Fruit fly (Drosophila melanogaster) ovary, adult (tissue): ENCODE data around the gene AGO2.

Experiments
- CG17801 ChIP-seq: fragments of 200-800 bp; optimal IDR thresholded peaks from 2 replicates; lab custom pipeline; 2019; ENCODE audit warnings: missing biosample characterization, mild to moderate bottlenecking, missing genetic modification characterization, moderate library complexity; ENCODE audit not compliant: partially characterized antibody

AGO2 gene

DNA sequence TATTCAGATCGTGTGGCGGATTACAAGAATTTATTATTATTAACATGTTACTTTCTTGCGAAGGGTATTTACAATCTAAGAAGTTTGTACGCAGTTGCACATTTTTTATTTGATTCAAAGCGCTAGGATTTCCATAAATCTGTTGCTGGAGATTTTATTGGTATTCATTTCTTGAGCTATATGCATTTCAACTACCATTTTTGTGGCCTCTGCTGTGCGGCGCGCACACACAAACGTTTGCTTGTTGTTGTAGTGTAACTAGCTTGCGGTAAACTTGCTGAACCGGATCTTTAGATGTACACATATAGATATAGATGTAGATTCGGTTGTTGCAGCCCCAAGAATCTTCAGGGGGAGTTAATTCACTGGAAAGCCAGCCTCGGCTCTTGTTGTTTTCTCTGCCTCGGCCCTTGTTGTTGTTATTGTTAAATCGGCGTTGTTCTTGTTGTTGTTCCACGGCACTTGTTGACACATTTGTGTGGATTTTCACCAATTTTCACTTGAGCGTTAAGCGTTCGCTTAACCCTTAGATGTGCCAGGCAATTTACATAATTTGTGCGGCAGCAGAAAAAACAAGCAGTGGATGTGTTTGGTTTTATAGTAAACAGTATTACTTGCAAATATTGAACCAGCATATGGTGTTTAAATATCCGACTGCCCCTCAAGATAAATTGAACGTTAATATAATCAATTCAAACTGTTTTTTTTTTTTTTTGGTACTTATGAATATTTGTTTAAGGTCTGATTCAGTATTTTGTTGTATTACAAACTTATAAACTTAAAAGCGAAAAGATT, 37.1 kb downstream of the AGO2 start:
- no peak for TF ChIP-seq CG17801

DNA sequence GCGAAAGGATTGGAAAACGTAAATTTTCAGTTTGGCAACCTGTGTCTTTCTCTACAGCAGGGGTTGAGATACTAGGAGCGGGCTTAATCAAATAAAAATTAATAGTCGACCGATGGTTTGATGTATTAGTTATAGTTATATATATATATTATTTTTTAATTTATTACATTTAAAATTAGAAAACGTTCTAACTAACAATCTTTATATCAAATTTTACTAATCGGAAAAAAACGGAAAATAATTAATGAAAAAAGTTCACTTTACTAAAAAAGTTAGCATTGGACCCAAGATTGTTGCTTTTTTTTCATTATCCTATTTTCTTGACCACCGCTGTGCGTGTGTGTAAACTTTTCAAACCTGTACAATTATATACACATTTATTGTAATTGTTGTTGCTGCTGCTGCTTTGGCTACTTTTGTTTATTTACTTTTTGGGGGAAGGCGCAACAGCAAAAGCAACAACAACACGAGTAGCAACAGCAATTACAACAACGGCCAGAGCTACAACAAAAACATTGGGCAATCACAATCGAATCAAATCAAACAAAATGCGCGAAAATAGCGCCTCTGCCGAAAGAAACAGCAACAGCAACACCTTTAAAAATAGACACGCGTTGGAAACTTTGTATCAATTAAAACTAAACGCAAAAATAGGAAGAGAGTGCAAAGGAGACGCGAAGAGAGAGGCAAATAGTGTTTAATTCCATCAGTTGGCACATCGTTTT, 38.8 kb downstream of the AGO2 start:
- no peak for TF ChIP-seq CG17801

DNA sequence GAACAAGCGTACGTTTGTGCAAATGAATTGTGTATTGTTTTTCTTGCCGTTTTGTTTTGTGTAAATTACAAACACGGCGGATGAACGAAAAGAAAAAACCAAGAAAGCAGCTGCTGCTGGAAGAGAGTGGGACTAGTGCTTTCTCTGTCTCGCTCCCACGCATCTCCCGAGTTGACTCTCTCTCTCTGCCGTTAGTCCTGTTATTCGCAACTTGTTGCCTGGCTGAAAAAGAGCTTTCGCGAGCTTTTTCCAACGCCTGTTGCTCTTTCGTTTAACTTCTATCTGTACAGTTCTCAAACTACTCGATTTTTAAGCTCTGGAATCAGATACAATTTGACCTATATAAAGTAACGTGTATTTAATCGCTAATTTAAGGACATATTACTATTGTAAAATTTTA, 39.5 kb downstream of the AGO2 start:
- no peak for TF ChIP-seq CG17801

DNA sequence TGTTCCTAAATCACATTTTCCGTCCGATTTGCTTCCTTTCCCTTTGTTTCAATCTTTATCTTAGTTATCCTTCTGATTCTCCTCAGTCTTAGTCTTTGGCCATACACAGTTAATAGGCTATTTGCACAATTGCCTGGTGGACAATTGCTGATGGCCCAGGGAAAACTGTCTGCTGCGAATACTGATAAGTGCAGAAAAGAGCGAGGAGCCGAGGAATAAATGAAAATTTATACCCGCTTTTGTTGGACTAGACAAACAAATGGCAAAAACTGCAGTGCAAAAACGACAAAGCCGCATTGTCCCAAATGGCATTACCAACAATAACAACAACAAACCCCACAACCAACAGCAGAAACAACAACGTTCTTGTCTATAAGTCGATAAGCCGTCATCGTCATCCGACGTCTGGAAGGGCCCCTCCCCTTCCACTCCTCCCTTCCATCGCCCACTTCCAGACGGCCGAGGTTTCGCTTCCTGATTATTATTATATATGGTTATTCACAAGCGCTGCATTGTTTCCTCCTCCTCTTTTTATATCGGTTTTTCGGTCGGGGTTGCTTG, 40.3 kb downstream of the AGO2 start:
- TF ChIP-seq CG17801: no peak

DNA sequence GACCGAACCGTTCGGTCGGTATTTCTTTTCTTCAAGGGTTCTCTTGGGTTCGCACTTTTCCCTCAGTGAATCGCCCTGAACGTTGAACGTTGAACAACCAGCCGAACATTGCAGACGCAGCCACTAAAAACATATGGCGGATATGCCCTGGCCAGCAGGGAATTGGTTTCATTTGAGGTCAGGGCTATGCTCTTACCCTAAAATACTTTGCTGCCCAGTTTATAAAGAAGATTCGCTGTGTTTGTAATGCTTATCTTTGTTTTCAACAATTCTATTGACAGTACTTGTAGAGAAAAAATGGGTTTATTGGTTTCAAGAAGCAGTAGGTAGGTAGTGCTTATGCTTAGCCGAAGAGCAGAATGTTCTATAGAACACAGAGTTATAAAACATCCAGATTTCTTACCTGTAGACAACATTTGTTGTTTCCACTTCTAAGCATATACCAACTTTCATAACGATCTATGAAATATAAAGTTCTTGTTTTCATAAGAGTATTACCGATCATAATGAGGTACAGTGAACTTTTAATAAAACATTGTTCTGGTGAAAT, 41.3 kb downstream of the AGO2 start:
- no peak for TF ChIP-seq CG17801

DNA sequence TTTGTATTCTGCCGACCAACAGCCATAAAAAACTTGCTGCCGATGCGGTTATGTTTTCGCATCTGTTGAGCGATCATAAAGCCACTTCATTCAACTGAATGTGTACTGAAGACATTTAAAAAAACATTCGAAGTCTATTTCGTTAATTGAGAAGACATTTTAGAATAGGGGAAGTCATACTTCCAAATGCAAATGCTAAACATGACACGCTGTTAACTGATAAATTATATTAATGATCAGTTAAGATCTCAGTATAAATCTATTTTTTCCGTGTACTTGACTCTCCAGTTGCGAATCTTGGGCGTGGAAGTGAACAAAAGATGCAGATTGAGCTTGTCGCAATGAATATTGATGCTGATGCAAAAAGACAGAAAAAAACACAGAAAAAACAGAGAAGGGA, 42.1 kb downstream of the AGO2 start:
- TF ChIP-seq CG17801: no peak

DNA sequence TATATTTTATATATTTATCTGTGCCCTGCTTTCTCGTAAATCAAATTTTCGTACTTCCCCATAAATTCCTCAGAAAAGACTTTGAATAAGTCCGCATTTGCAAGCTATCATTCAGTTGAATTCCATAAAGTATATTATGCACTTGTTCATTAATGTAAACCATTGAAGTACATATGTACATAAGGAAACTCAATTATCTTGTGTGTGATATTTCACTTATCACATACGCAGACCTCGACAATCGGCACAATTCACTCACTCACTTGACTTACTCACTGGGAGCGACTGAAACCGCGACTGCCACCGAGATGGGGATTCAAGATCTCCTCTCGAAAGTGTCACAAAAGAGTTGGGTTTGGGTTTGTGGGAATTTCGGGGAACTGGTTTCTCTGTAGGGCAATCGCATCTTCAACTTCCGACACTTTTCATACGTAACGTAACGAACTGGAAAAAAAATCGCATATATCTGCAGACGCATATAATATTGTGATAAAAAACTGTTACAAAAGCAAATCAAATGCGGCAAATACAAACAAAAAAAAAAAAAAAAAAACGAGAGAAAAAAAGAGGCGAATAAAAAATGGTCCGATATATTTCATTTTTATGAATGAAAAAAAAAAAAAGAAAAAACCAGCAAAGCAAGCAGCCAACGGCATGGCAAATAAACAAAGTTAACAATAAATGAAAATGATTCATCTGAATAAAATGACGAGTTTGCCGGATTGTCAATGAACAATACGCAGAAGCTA, 43.3 kb downstream of the AGO2 start:
- TF ChIP-seq CG17801: no peak

DNA sequence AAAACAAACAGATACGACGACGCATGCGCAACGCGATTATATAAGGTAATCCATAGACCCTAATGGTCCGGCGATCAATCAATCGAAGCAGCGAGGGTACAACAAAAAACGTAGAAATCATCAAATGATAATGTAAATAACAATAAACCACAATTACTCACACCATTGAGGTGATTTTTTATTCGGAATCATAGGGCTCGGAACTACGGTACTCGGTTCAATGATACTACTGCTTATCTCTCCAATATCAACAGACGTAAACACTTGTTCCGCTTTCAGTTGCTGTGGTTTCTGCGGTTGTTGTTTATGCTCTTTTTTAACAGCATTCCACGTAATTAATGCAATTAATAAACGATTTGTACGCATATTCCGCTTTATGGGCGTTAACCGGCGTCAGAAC, 44.0 kb downstream of the AGO2 start:
- no peak for TF ChIP-seq CG17801

DNA sequence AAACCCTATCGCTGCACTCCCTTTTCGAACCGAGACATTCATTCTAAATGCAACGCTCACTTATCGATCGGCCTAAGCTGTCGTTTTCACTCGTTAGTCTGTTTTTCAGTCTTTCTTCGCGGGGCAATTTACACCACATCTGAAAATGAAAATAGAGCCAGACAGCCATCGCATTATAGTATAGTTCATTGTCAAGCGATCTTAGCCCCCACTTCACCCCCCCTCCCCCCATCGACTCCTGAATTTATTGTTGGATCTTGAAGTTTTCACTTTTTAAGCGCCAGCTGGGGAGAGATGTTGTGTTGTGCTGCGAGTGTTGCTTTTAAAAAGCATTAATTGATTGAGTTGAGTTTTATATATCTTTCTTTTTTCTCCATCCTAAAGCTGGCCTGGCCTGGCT, 45.3 kb downstream of the AGO2 start:
- TF ChIP-seq CG17801: no peak

DNA sequence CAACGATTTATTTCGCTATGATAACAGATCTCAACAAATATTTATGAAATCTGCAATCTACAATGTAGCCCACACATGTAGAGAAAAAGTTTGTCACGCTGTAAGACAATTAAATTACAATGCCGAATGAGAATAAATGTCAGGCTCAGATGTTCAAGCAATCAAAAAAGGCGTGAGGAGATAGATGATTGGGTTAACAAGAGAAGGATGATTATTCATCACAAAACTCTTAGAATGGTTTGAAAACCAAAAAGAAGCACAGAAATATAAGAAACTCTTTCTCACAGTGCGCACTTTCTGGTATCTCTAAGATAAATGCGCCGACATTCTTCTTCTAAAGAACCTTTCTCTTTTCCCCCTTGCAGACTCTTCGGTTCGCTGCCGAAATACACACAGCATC, 46.1 kb downstream of the AGO2 start:
- TF ChIP-seq CG17801: no peak

DNA sequence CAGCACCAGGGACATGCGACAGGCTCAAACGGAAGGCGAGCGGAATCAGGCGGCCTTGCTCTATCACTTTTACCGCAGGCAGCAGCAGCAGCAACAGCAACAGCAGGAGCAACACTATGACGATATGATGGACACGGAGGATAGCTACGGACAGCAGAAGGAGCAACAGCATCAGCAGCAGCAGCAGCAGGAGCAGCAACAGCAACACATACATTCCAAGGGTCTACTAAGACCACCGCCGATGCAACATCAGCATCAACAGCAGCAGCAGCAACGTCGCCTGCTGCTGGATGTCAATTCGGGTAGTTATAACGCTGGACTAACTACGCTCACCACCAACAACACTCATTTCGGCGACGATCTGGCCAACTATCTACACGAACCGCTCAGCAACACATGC, 51.1 kb downstream of the AGO2 start:
- no peak for TF ChIP-seq CG17801

DNA sequence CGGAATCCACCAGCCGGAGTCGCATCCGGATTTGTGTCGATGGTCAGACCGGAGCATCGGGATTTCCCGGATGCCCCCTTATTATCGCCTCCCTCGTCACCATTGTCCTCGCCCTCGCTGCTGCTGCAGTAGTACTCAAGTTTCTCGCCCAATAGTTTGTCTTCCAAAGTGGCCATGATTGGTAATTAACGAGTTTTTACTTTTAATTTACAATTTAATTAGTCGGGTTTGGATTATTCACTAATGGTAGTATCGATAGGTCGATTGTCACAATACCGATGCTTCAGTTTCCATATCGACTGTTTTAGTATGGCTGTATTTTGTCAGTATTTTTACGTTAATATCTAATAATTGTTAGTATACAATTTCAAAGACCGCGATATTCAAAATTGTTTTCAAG, 56.2 kb downstream of the AGO2 start, which contains the start of gene CG7650:
Gene CG7650, minus strand, starts transcription at position 278 of the 400 bp plus-strand sequence.
- TF ChIP-seq CG17801: no peak
